Worm (Caenorhabditis elegans): Measurements from ENCODE around the gene R10F2.6.

ce11 chrIII:2983044-2983443, 39.1 kb upstream of the R10F2.6 start:
- no peak for TF ChIP-seq C16A3.4 (tag; optimal IDR thresholded peaks at IDR 0.05)
- TF ChIP-seq unc-62 (GFP tag; optimal IDR thresholded peaks at IDR 0.05): no peak
- TF ChIP-seq vab-15 (tag; optimal IDR thresholded peaks at IDR 0.05): no peak
- no peak for TF ChIP-seq unc-98 (GFP tag; IDR thresholded peaks at IDR 0.05)
- no peak for TF ChIP-seq zag-1 (tag; optimal IDR thresholded peaks at IDR 0.05)
- TF ChIP-seq nhr-77 (tag; optimal IDR thresholded peaks at IDR 0.05): no peak
- TF ChIP-seq egl-27 (tag; optimal IDR thresholded peaks at IDR 0.05): no peak
